Worm (Caenorhabditis elegans): ENCODE data around the gene F25E5.5.

Gene F25E5.5

ce11 chrV:7487518-7487917 lies 40.5 kb downstream of the F25E5.5 start, which contains the start of gene srbc-7:
Gene srbc-7 (minus strand): TSS chrV:7487618.
- TF ChIP-seq dao-5 (tag; optimal IDR thresholded peaks at IDR 0.05), result no peak
- TF ChIP-seq W03F9.2 (tag; optimal IDR thresholded peaks at IDR 0.05), result no peak
- TF ChIP-seq him-1 (tag; optimal IDR thresholded peaks at IDR 0.05), result no peak

ce11 chrV:7490340-7490739 lies 43.3 kb downstream of the F25E5.5 start, which contains the start of gene srbc-9:
Gene srbc-9 (minus strand): TSS chrV:7490440.
- no peak for TF ChIP-seq W03F9.2 (tag; optimal IDR thresholded peaks at IDR 0.05)
- TF ChIP-seq dao-5 (tag; optimal IDR thresholded peaks at IDR 0.05), result no peak
- TF ChIP-seq him-1 (tag; optimal IDR thresholded peaks at IDR 0.05), result no peak

DNA sequence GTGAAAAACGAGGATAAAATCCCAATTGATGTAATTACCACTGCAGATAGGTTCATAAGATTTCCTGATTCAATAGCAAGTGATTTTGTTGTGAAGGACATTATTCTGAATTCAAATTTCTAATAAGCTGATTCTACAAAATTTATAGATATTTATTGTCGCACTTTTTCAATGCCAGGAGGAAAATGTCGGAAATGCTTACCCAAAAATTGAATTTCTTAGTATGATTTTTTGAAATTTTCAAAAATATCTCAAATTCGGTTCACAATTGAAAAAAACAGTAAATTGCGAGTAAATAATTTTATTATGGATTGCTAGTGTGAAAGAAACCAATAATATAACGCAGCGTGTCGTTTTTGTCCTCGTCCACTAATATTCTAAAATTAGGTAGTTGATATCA lies 45.9 kb downstream of the F25E5.5 start, which contains the start of gene srbc-10:
TSS of gene srbc-10 (minus strand) at position 101 of the 400 bp plus-strand sequence.
- TF ChIP-seq him-1 (tag; optimal IDR thresholded peaks at IDR 0.05) (no peak), W03F9.2 (tag; optimal IDR thresholded peaks at IDR 0.05) (no peak), dao-5 (tag; optimal IDR thresholded peaks at IDR 0.05) (no peak)

- TF ChIP-seq him-1 (tag; optimal IDR thresholded peaks at IDR 0.05), result no peak
Measured at ce11 chrV:7495189-7495588, 48.1 kb downstream of the F25E5.5 start, which contains the start of gene srbc-11. Gene srbc-11 (minus strand): TSS chrV:7495289.

ce11 chrV:7497440-7497839 lies 50.4 kb downstream of the F25E5.5 start, which contains the start of gene srh-79:
Gene srh-79 (plus strand): TSS chrV:7497740.
- TF ChIP-seq him-1 (tag; optimal IDR thresholded peaks at IDR 0.05), result no peak
- TF ChIP-seq W03F9.2 (tag; optimal IDR thresholded peaks at IDR 0.05), result no peak
- TF ChIP-seq dao-5 (tag; optimal IDR thresholded peaks at IDR 0.05), result no peak
